Worm (Caenorhabditis elegans): ENCODE measurements around the gene clhm-1.
A peak's percentile ranks its signal among the peaks of the same experiment; 100 is the strongest.

Gene clhm-1

ce11 chrII:6853059-6853466 lies 17.7 kb downstream of the clhm-1 start (continued):
- TF ChIP-seq pbrm-1 (GFP tag; IDR thresholded peaks at IDR 0.05) (peak; percentile 83), ZK185.1 (tag; optimal IDR thresholded peaks at IDR 0.05; ENCODE audit: poor library complexity, severe bottlenecking) (peak; percentile 82), somi-1 (GFP tag; optimal IDR thresholded peaks at IDR 0.05) (peak; percentile 54), bed-1 (GFP tag; IDR thresholded peaks at IDR 0.05) (no peak), attf-5 (GFP tag; optimal IDR thresholded peaks at IDR 0.05) (peak; percentile 16), ccch-3 (GFP tag; optimal IDR thresholded peaks at IDR 0.05) (no peak), F57A8.1 (GFP tag; optimal IDR thresholded peaks at IDR 0.05) (no peak), let-607 (tag; optimal IDR thresholded peaks at IDR 0.05) (peak in 1 of 2 experiments; percentile 27), ztf-26 (tag; optimal IDR thresholded peaks at IDR 0.05) (peak; percentile 45), Y53G8AR.9 (GFP tag; conservative IDR thresholded peaks at IDR 0.05) (0 out of 2 replicates have a peak, but pooled peaks have one; percentile 41), unc-62 (GFP tag; optimal IDR thresholded peaks at IDR 0.05) (no peak), lag-1 (GFP tag; IDR thresholded peaks at IDR 0.05) (no peak), cebp-2 (GFP tag; IDR thresholded peaks at IDR 0.05) (no peak), madf-10 (tag; optimal IDR thresholded peaks at IDR 0.05) (peak; percentile 68), Y95B8A.8 (GFP tag; IDR thresholded peaks at IDR 0.05) (no peak), K12H6.12 (tag; optimal IDR thresholded peaks at IDR 0.05) (peak; percentile 69), madf-8 (GFP tag; conservative IDR thresholded peaks at IDR 0.05) (no peak), tlf-1 (GFP tag; optimal IDR thresholded peaks at IDR 0.05) (peak; percentile 49), aptf-2 (GFP tag; conservative IDR thresholded peaks at IDR 0.05) (no peak), B0019.2 (GFP tag; conservative IDR thresholded peaks at IDR 0.05) (no peak), F39B2.1 (GFP tag; IDR thresholded peaks at IDR 0.05) (no peak), B0336.3 (GFP tag; IDR thresholded peaks at IDR 0.05) (peak; percentile 77), akir-1 (GFP tag; optimal IDR thresholded peaks at IDR 0.05) (peak; percentile 64), lir-1 (GFP tag; conservative IDR thresholded peaks at IDR 0.05) (0 out of 2 replicates have a peak, but pooled peaks have one; percentile 7), chd-7 (tag; optimal IDR thresholded peaks at IDR 0.05) (peak; percentile 72), madf-6 (GFP tag; IDR thresholded peaks at IDR 0.05) (peak; percentile 64; the same call in 1 of the 2 replicates), aptf-3 (GFP tag; IDR thresholded peaks at IDR 0.05) (no peak; the same call in 1 of the 2 replicates), athp-1 (tag; optimal IDR thresholded peaks at IDR 0.05) (peak; percentile 51), nfya-2 (GFP tag; IDR thresholded peaks at IDR 0.05) (no peak), fkh-3 (tag; optimal IDR thresholded peaks at IDR 0.05) (peak; percentile 48), sea-2 (GFP tag; IDR thresholded peaks at IDR 0.05) (no peak), nhr-179 (tag; optimal IDR thresholded peaks at IDR 0.05) (no peak), lin-54 (GFP tag; optimal IDR thresholded peaks at IDR 0.05) (peak; percentile 60), egrh-3 (GFP tag; IDR thresholded peaks at IDR 0.05) (peak; percentile 64), nhr-80 (tag; optimal IDR thresholded peaks at IDR 0.05) (peak; percentile 25), gei-17 (GFP tag; optimal IDR thresholded peaks at IDR 0.05) (no peak), xnd-1 (tag; optimal IDR thresholded peaks at IDR 0.05) (peak; percentile 2), ets-4 (GFP tag; optimal IDR thresholded peaks at IDR 0.05) (peak; percentile 25), zfh-2 (GFP tag; conservative IDR thresholded peaks at IDR 0.05) (peak; percentile 77), snpc-4 (GFP tag; optimal IDR thresholded peaks at IDR 0.05) (peak; percentile 38), snpc-4 (tag; optimal IDR thresholded peaks at IDR 0.05) (peak; percentile 11 to 66 (median 39)), nhr-27 (tag; optimal IDR thresholded peaks at IDR 0.05) (no peak), mes-4 (tag; optimal IDR thresholded peaks at IDR 0.05) (no peak), tbx-9 (tag; optimal IDR thresholded peaks at IDR 0.05; ENCODE audit: borderline replicate concordance) (no peak), F52B5.7 (tag; optimal IDR thresholded peaks at IDR 0.05) (peak; percentile 74), tbp1 (GFP tag; optimal IDR thresholded peaks at IDR 0.05) (peak; percentile 93), cebp-1 (GFP tag; IDR thresholded peaks at IDR 0.05) (no peak), cebp-1 (tag; optimal IDR thresholded peaks at IDR 0.05) (peak; percentile 72), Y79H2A.3 (GFP tag; conservative IDR thresholded peaks at IDR 0.05) (0 out of 2 replicates have a peak, but pooled peaks have one; percentile 25)
